In the genomic region with DNA sequence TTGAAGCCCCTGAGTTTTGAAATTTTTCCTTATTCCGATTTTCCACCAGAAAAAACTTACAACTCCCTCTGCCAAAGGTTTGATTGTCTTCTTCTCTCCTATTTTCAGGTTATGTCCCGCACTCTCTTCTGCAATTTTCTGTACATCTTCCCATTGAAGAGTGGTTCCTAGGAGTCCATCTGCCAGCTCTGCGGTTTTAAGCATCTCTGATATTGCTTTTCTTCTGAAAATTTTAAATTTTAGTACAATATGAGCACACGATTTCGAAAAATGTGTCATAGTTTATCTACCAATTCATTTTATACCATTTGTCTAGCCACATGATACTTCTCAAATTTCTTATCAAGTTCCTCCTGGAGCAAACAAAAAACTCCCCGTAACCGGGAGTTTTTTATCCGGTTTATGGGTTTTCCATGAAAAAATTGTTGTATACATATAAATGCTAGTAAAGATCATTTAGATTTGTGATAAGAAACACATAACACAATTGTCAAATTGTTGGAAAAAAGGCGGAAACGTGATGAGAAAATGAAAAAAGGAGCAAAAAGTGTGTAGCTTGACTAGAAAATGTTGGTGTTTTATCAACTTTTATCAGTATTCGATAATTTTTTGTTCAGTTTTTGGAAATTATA, we compare ENCODE assay signal across 5 worm cellular contexts.
A peak's percentile ranks its signal among the peaks of the same experiment; 100 is the strongest.
TF ChIP-seq lines count a peak whose summit lies in the region.

No protein-coding gene starts in this region.

TF ChIP-seq in whole organism, L1 larva, 84 proteins besides CTCF, POLR2A, EP300 and RAD21:
- no peak for TF ChIP-seq efl-1 (optimal IDR thresholded peaks at IDR 0.05; lab: Kevin White, UChicago)
- TF ChIP-seq efl-1 (GFP tag; optimal IDR thresholded peaks at IDR 0.05 in 1 of 2; lab: Kevin White, UChicago), result peak in 1 of 2 experiments; percentile 75
- peak; percentile 90 for TF ChIP-seq elt-2 (tag; optimal IDR thresholded peaks at IDR 0.05; lab: Kevin White, UChicago)
- peak; percentile 7 for TF ChIP-seq nhr-20 (tag; optimal IDR thresholded peaks at IDR 0.05; lab: Kevin White, UChicago)
- no peak for TF ChIP-seq lin-15B (tag; optimal IDR thresholded peaks at IDR 0.05; lab: Kevin White, UChicago)
- no peak for TF ChIP-seq efl-3 (GFP tag; optimal IDR thresholded peaks at IDR 0.05; lab: Kevin White, UChicago)
TF ChIP-seq in whole organism, L1 larva: peak in this region for 3.

TF ChIP-seq in whole organism, L2 larva, 48 proteins besides CTCF, POLR2A, EP300 and RAD21:
- TF ChIP-seq peb-1 (tag; optimal IDR thresholded peaks at IDR 0.05; lab: Kevin White, UChicago) (no peak), fos-1 (tag; optimal IDR thresholded peaks at IDR 0.05; lab: Kevin White, UChicago) (peak; percentile 50)

TF ChIP-seq in whole organism, L3 larva, 47 proteins besides CTCF, POLR2A, EP300 and RAD21:
- TF ChIP-seq elt-2 (tag; optimal IDR thresholded peaks at IDR 0.05; lab: Kevin White, UChicago) (peak; percentile 89), aly-2 (tag; optimal IDR thresholded peaks at IDR 0.05; lab: Kevin White, UChicago) (no peak), jun-1 (tag; optimal IDR thresholded peaks at IDR 0.05; lab: Kevin White, UChicago) (peak; percentile 57), pqm-1 (tag; optimal IDR thresholded peaks at IDR 0.05; lab: Kevin White, UChicago) (peak; percentile 73), nhr-12 (tag; optimal IDR thresholded peaks at IDR 0.05; lab: Kevin White, UChicago) (no peak), egl-5 (tag; optimal IDR thresholded peaks at IDR 0.05; lab: Kevin White, UChicago) (no peak), pha-4 (tag; optimal IDR thresholded peaks at IDR 0.05; lab: Kevin White, UChicago) (peak; percentile 3), R02D3.7 (tag; optimal IDR thresholded peaks at IDR 0.05; lab: Kevin White, UChicago) (no peak)

TF ChIP-seq in whole organism, L4 larva, 104 proteins besides CTCF, POLR2A, EP300 and RAD21:
- 0 out of 2 replicates have a peak, but pooled peaks have one; percentile 32 for TF ChIP-seq php-3 (GFP tag; IDR thresholded peaks at IDR 0.05; lab: Robert Waterston, UW)
- peak; percentile 57 for TF ChIP-seq hlh-11 (tag; optimal IDR thresholded peaks at IDR 0.05; lab: Kevin White, UChicago)
- TF ChIP-seq nhr-77 (tag; optimal IDR thresholded peaks at IDR 0.05; lab: Kevin White, UChicago), result peak; percentile 74
- peak; percentile 44 for TF ChIP-seq pqm-1 (tag; optimal IDR thresholded peaks at IDR 0.05; lab: Kevin White, UChicago)
- peak; percentile 91 for TF ChIP-seq aha-1 (tag; lab: Kevin White, UChicago)
- TF ChIP-seq D1046.2 (GFP tag; IDR thresholded peaks at IDR 0.05; lab: Robert Waterston, UW), result no peak
- TF ChIP-seq lin-1 (GFP tag; IDR thresholded peaks at IDR 0.05; lab: Robert Waterston, UW), result peak; percentile 20; the same call in 1 of the 2 replicates
- no peak for TF ChIP-seq attf-4 (tag; optimal IDR thresholded peaks at IDR 0.05; lab: Kevin White, UChicago)
- peak; percentile 71 for TF ChIP-seq nhr-28 (tag; optimal IDR thresholded peaks at IDR 0.05; lab: Kevin White, UChicago)
- TF ChIP-seq T20F7.1 (GFP tag; optimal IDR thresholded peaks at IDR 0.05; lab: Kevin White, UChicago), result peak; percentile 13
- TF ChIP-seq mdl-1 (tag; optimal IDR thresholded peaks at IDR 0.05; lab: Kevin White, UChicago), result peak in 1 of 2 experiments; percentile 43
- no peak for TF ChIP-seq daf-16 (GFP tag; optimal IDR thresholded peaks at IDR 0.05; lab: Kevin White, UChicago)
- TF ChIP-seq daf-16 (tag; optimal IDR thresholded peaks at IDR 0.05; lab: Kevin White, UChicago), result peak; percentile 62
- TF ChIP-seq nhr-76 (tag; optimal IDR thresholded peaks at IDR 0.05; lab: Kevin White, UChicago), result no peak
TF ChIP-seq in whole organism, L4 larva: peak in this region for 10.

TF ChIP-seq in whole organism, young adult, 124 proteins besides CTCF, POLR2A, EP300 and RAD21:
- TF ChIP-seq ets-4 (GFP tag; optimal IDR thresholded peaks at IDR 0.05; lab: Kevin White, UChicago), result peak; percentile 45
- TF ChIP-seq nhr-80 (tag; optimal IDR thresholded peaks at IDR 0.05; lab: Kevin White, UChicago), result peak; percentile 73
- TF ChIP-seq nfyb-1 (GFP tag; IDR thresholded peaks at IDR 0.05; lab: Robert Waterston, UW), result no peak
TF ChIP-seq in whole organism, young adult: peak in this region for 2.
